Worm (Caenorhabditis elegans) whole organism, midembryonic: ENCODE data around the gene adk-1.

ENCODE experiments used
- T22C8.4 ChIP-seq: fragments of 200-800 bp; sonication (Bioruptor generic); IDR thresholded peaks from 2 replicates; pipeline ENCODE4 v1.3.6; 2022; ENCODE audit warnings: missing genetic modification characterization, missing compliant biosample characterization
- flt-1 ChIP-seq: fragments of 200-800 bp; sonication (Bioruptor generic); IDR thresholded peaks from 2 replicates; pipeline ENCODE4 v1.3.6; 2022; ENCODE audit warnings: missing genetic modification characterization, missing compliant biosample characterization
- med-1 ChIP-seq: sonication (generic microtip); optimal IDR thresholded peaks from 2 replicates; lab custom pipeline; 2017; ENCODE audit warnings: missing genetic modification characterization, mild to moderate bottlenecking, missing compliant biosample characterization, antibody characterized with exemption, missing genetic modification reagents; ENCODE audit not compliant: insufficient read depth
- tab-1 ChIP-seq: fragments of 200-800 bp; sonication (Bioruptor generic); IDR thresholded peaks from 2 replicates; pipeline ENCODE4 v1.3.6; 2022; ENCODE audit warnings: missing genetic modification characterization, missing compliant biosample characterization

- TF ChIP-seq flt-1 (GFP tag; lab: Robert Waterston, UW): no peak
- no peak for TF ChIP-seq med-1 (GFP tag; lab: Kevin White, UChicago)
- no peak for TF ChIP-seq T22C8.4
- no peak for TF ChIP-seq tab-1
Observed at ce11 chrIV:11189411-11189810, 21.2 kb downstream of the adk-1 start, which contains the start of gene fbxb-79.
